Worm (Caenorhabditis elegans): ENCODE results near the gene madf-1.
A peak's percentile ranks its signal among the peaks of the same experiment; 100 is the strongest.

madf-1 gene

ce11 chrIV:828427-828826, 3.3 kb downstream of the madf-1 start:
- no peak for TF ChIP-seq ceh-19 (GFP tag; optimal IDR thresholded peaks at IDR 0.05)
- no peak for TF ChIP-seq nhr-11 (tag; optimal IDR thresholded peaks at IDR 0.05)
- no peak for TF ChIP-seq F13H6.1 (tag; optimal IDR thresholded peaks at IDR 0.05)
- TF ChIP-seq tbx-7 (tag; optimal IDR thresholded peaks at IDR 0.05) = no peak
- TF ChIP-seq ceh-18 (tag; optimal IDR thresholded peaks at IDR 0.05) = no peak
- TF ChIP-seq elt-2 (tag; optimal IDR thresholded peaks at IDR 0.05) = no peak
- no peak for TF ChIP-seq ama-1 (optimal IDR thresholded peaks at IDR 0.05)
- TF ChIP-seq ztf-16 (tag; optimal IDR thresholded peaks at IDR 0.05) = no peak
- no peak for TF ChIP-seq unc-3 (GFP tag; conservative IDR thresholded peaks at IDR 0.05)
- no peak for TF ChIP-seq unc-3 (tag; optimal IDR thresholded peaks at IDR 0.05)
- TF ChIP-seq unc-86 (tag; optimal IDR thresholded peaks at IDR 0.05) = no peak
- TF ChIP-seq ceh-34 (tag; optimal IDR thresholded peaks at IDR 0.05) = no peak
- no peak for TF ChIP-seq ceh-24 (tag; optimal IDR thresholded peaks at IDR 0.05)
- no peak for TF ChIP-seq ttx-3 (tag; optimal IDR thresholded peaks at IDR 0.05)
- no peak for TF ChIP-seq gmeb-2 (tag; optimal IDR thresholded peaks at IDR 0.05)
- peak; percentile 24 for TF ChIP-seq dve-1 (tag; optimal IDR thresholded peaks at IDR 0.05)
- no peak for TF ChIP-seq ceh-22 (tag; optimal IDR thresholded peaks at IDR 0.05)
- no peak for TF ChIP-seq fkh-6 (tag; optimal IDR thresholded peaks at IDR 0.05)
- peak; percentile 32 for TF ChIP-seq ceh-31 (tag; optimal IDR thresholded peaks at IDR 0.05)
- no peak for TF ChIP-seq hlh-15 (tag; optimal IDR thresholded peaks at IDR 0.05)
- TF ChIP-seq ceh-14 (tag; optimal IDR thresholded peaks at IDR 0.05) = no peak
- TF ChIP-seq nhr-232 (tag; optimal IDR thresholded peaks at IDR 0.05) = no peak
- no peak for TF ChIP-seq sox-2 (GFP tag; IDR thresholded peaks at IDR 0.05)
- TF ChIP-seq pat-9 (tag; optimal IDR thresholded peaks at IDR 0.05) = no peak
- no peak for TF ChIP-seq ref-2 (tag; optimal IDR thresholded peaks at IDR 0.05)
- peak; percentile 43 for TF ChIP-seq hlh-30 (tag; optimal IDR thresholded peaks at IDR 0.05; ENCODE audit: insufficient read depth)
- TF ChIP-seq K09A11.1 (tag; optimal IDR thresholded peaks at IDR 0.05; ENCODE audit: insufficient read depth) = no peak
- TF ChIP-seq sdc-2 (tag; optimal IDR thresholded peaks at IDR 0.05) = no peak
- TF ChIP-seq odd-2 (tag; optimal IDR thresholded peaks at IDR 0.05) = no peak
- no peak for TF ChIP-seq npax-4 (tag; optimal IDR thresholded peaks at IDR 0.05)
- TF ChIP-seq unc-42 (tag; optimal IDR thresholded peaks at IDR 0.05) = peak; percentile 11
- no peak for TF ChIP-seq ceh-6 (GFP tag; optimal IDR thresholded peaks at IDR 0.05)
- TF ChIP-seq pqm-1 (tag; optimal IDR thresholded peaks at IDR 0.05) = no peak
- no peak for TF ChIP-seq ceh-45 (GFP tag; IDR thresholded peaks at IDR 0.05)
- no peak for TF ChIP-seq ceh-9 (tag; optimal IDR thresholded peaks at IDR 0.05)
- no peak for TF ChIP-seq rnt-1 (tag; optimal IDR thresholded peaks at IDR 0.05)
- no peak for TF ChIP-seq lin-11 (tag; optimal IDR thresholded peaks at IDR 0.05)
- peak; percentile 75 for TF ChIP-seq unc-55 (GFP tag; optimal IDR thresholded peaks at IDR 0.05)
- TF ChIP-seq pag-3 (tag; optimal IDR thresholded peaks at IDR 0.05; ENCODE audit: borderline replicate concordance) = no peak
- TF ChIP-seq K02D7.2 (tag; optimal IDR thresholded peaks at IDR 0.05) = no peak
- no peak for TF ChIP-seq hlh-13 (GFP tag; optimal IDR thresholded peaks at IDR 0.05)
- TF ChIP-seq ceh-30 (tag; optimal IDR thresholded peaks at IDR 0.05) = no peak
- peak; percentile 30 for TF ChIP-seq pax-1 (tag; optimal IDR thresholded peaks at IDR 0.05)
- TF ChIP-seq hlh-8 (tag; optimal IDR thresholded peaks at IDR 0.05) = no peak
- TF ChIP-seq fkh-10 (GFP tag; optimal IDR thresholded peaks at IDR 0.05) = no peak
- TF ChIP-seq ets-4 (tag; optimal IDR thresholded peaks at IDR 0.05) = no peak
- TF ChIP-seq eyg-1 (tag; optimal IDR thresholded peaks at IDR 0.05) = no peak
- no peak for TF ChIP-seq pha-2 (tag; optimal IDR thresholded peaks at IDR 0.05)
- TF ChIP-seq dmd-4 (tag; optimal IDR thresholded peaks at IDR 0.05; ENCODE audit: borderline replicate concordance) = no peak
- no peak for TF ChIP-seq T23F11.4 (GFP tag; optimal IDR thresholded peaks at IDR 0.05)
- TF ChIP-seq zip-5 (tag; optimal IDR thresholded peaks at IDR 0.05) = no peak
- TF ChIP-seq tbx-2 (tag; optimal IDR thresholded peaks at IDR 0.05) = peak; percentile 45
- TF ChIP-seq Y22D7AL.16 (tag; optimal IDR thresholded peaks at IDR 0.05) = no peak
- TF ChIP-seq lim-6 (tag; optimal IDR thresholded peaks at IDR 0.05) = no peak
- no peak for TF ChIP-seq hlh-6 (tag; optimal IDR thresholded peaks at IDR 0.05)

Measured in whole organism, late embryonic.